Fruit fly (Drosophila melanogaster) whole organism, embryonic: Measurements from ENCODE around the gene CG9328.
A peak's percentile ranks its signal among the peaks of the same experiment; 100 is the strongest.

Source experiments
- Bteb2 ChIP-seq: fragments of 200-800 bp; sonication (Bioruptor generic); optimal IDR thresholded peaks from 2 replicates; lab custom pipeline; 2016; ENCODE audit warnings: missing biosample characterization, missing genetic modification characterization
- CG11093 ChIP-seq: fragments of 200-800 bp; sonication (Bioruptor generic); IDR thresholded peaks from 3 replicates; pipeline ENCODE4 v1.3.6; 2022; ENCODE audit warnings: missing biosample characterization, missing genetic modification characterization
- CG1233 ChIP-seq: fragments of 200-800 bp; sonication (Bioruptor generic); optimal IDR thresholded peaks from 4 replicates; lab custom pipeline; 2018; ENCODE audit warnings: missing biosample characterization, mild to moderate bottlenecking, missing genetic modification characterization
- CG13775 ChIP-seq: fragments of 200-800 bp; sonication (Bioruptor generic); optimal IDR thresholded peaks from 3 replicates; lab custom pipeline; 2017; ENCODE audit warnings: missing biosample characterization, mild to moderate bottlenecking, missing genetic modification characterization
- CG14667 ChIP-seq: fragments of 200-800 bp; sonication (Bioruptor generic); IDR thresholded peaks from 2 replicates; pipeline ENCODE4 v1.3.6; 2022; ENCODE audit warnings: missing biosample characterization, missing genetic modification characterization
- CG17802 ChIP-seq: fragments of 200-800 bp; sonication (Bioruptor generic); optimal IDR thresholded peaks from 2 replicates; lab custom pipeline; 2018; ENCODE audit warnings: missing biosample characterization, mild to moderate bottlenecking, missing genetic modification characterization, moderate library complexity
- CG18262 ChIP-seq: fragments of 200-800 bp; optimal IDR thresholded peaks from 3 replicates; lab custom pipeline; 2019; ENCODE audit warnings: missing biosample characterization, mild to moderate bottlenecking, missing genetic modification characterization, moderate library complexity
- CG2678 ChIP-seq: fragments of 200-800 bp; sonication (Bioruptor generic); optimal IDR thresholded peaks from 3 replicates; lab custom pipeline; 2019; ENCODE audit warnings: missing biosample characterization, mild to moderate bottlenecking, missing genetic modification characterization, moderate library complexity
- CG3065 ChIP-seq: fragments of 200-800 bp; sonication (Bioruptor generic); optimal IDR thresholded peaks from 2 replicates; lab custom pipeline; 2016; ENCODE audit warnings: missing biosample characterization, missing genetic modification characterization
- CG31388 ChIP-seq: fragments of 200-800 bp; sonication (Bioruptor generic); optimal IDR thresholded peaks from 2 replicates; lab custom pipeline; 2016; ENCODE audit warnings: missing biosample characterization, missing genetic modification characterization
- CG32767 ChIP-seq: fragments of 200-800 bp; sonication (Bioruptor generic); IDR thresholded peaks from 2 replicates; pipeline ENCODE4 v1.3.6; 2022; ENCODE audit warnings: missing biosample characterization, missing genetic modification characterization
- CG4360 ChIP-seq: fragments of 200-800 bp; sonication (Bioruptor generic); IDR thresholded peaks from 2 replicates; pipeline ENCODE4 v1.3.6; 2022; ENCODE audit warnings: missing biosample characterization, missing genetic modification characterization
- CG4820 ChIP-seq: fragments of 200-800 bp; sonication (Bioruptor generic); optimal IDR thresholded peaks from 3 replicates; lab custom pipeline; 2016; ENCODE audit warnings: missing biosample characterization, missing genetic modification characterization
- CG6254 ChIP-seq: fragments of 200-800 bp; sonication (Bioruptor generic); optimal IDR thresholded peaks from 3 replicates; lab custom pipeline; 2017; ENCODE audit warnings: mild to moderate bottlenecking, missing biosample characterization, missing genetic modification reagents, missing genetic modification characterization
- CG6791 ChIP-seq: fragments of 200-800 bp; sonication (Bioruptor generic); IDR thresholded peaks from 3 replicates; pipeline ENCODE4 v1.3.6; 2022; ENCODE audit warnings: missing biosample characterization, missing genetic modification characterization; ENCODE audit not compliant: partially characterized antibody
- CG6854 ChIP-seq: fragments of 200-800 bp; sonication (Bioruptor generic); optimal IDR thresholded peaks from 3 replicates; lab custom pipeline; 2017; ENCODE audit warnings: missing biosample characterization, mild to moderate bottlenecking, missing genetic modification characterization
- Chrac-16 ChIP-seq: fragments of 200-800 bp; sonication (Bioruptor generic); optimal IDR thresholded peaks from 3 replicates; lab custom pipeline; 2016; ENCODE audit warnings: missing biosample characterization, missing genetic modification characterization
- CkIIα-i1 ChIP-seq: fragments of 200-800 bp; sonication (Bioruptor generic); IDR thresholded peaks from 2 replicates; pipeline ENCODE4 v1.3.6; 2022; ENCODE audit warnings: missing biosample characterization, missing genetic modification characterization
- Dip3 ChIP-seq: fragments of 200-800 bp; sonication (Bioruptor generic); optimal IDR thresholded peaks from 3 replicates; lab custom pipeline; 2016; ENCODE audit warnings: missing biosample characterization, missing genetic modification characterization
- Elba2 ChIP-seq: fragments of 200-800 bp; sonication (Bioruptor generic); optimal IDR thresholded peaks from 3 replicates; lab custom pipeline; 2016; ENCODE audit warnings: missing biosample characterization, missing genetic modification characterization
- Fer3 ChIP-seq: fragments of 200-800 bp; sonication (Bioruptor generic); optimal IDR thresholded peaks from 2 replicates; lab custom pipeline; 2018; ENCODE audit warnings: missing biosample characterization, mild to moderate bottlenecking, missing genetic modification characterization, moderate library complexity
- H15 ChIP-seq: fragments of 200-800 bp; sonication (Bioruptor generic); IDR thresholded peaks from 3 replicates; pipeline ENCODE4 v1.3.6; 2022; ENCODE audit warnings: missing biosample characterization, missing genetic modification characterization
- Hmr ChIP-seq: fragments of 200-800 bp; sonication (Bioruptor generic); optimal IDR thresholded peaks from 3 replicates; lab custom pipeline; 2017; ENCODE audit warnings: mild to moderate bottlenecking, missing biosample characterization, missing genetic modification reagents, missing genetic modification characterization
- Hr78 ChIP-seq, 2 experiments: fragments of 200-800 bp in 1 of 2; fragments of >200 bp in 1 of 2; sonication (Bioruptor generic) in 1 of 2; optimal IDR thresholded peaks; 2 replicates each; lab custom pipeline; 2017 to 2019; ENCODE audit warnings: missing biosample characterization in 2 of 2, missing genetic modification characterization in 2 of 2, mild to moderate bottlenecking in 1 of 2, moderate library complexity in 1 of 2
- Lim3 ChIP-seq: fragments of 200-800 bp; sonication (Bioruptor generic); IDR thresholded peaks from 2 replicates; pipeline ENCODE4 v1.3.6; 2022; ENCODE audit warnings: missing biosample characterization, missing genetic modification characterization
- Max ChIP-seq: fragments of 200-800 bp; sonication (Bioruptor generic); optimal IDR thresholded peaks from 2 replicates; lab custom pipeline; 2016; ENCODE audit warnings: missing biosample characterization, mild to moderate bottlenecking, missing genetic modification characterization
- Side ChIP-seq: fragments of 200-800 bp; sonication (Bioruptor generic); optimal IDR thresholded peaks from 2 replicates; lab custom pipeline; 2016; ENCODE audit warnings: missing biosample characterization, missing genetic modification characterization
- Sox102F ChIP-seq: fragments of 200-800 bp; sonication (Bioruptor generic); optimal IDR thresholded peaks from 2 replicates; lab custom pipeline; 2018; ENCODE audit warnings: missing biosample characterization, mild to moderate bottlenecking, missing genetic modification characterization, moderate library complexity
- ab ChIP-seq: fragments of 200-800 bp; sonication (Bioruptor generic); optimal IDR thresholded peaks from 2 replicates; lab custom pipeline; 2016; ENCODE audit warnings: missing biosample characterization, missing genetic modification characterization
- ap ChIP-seq: fragments of 200-800 bp; sonication (Bioruptor generic); IDR thresholded peaks from 2 replicates; pipeline ENCODE4 v1.3.6; 2022; ENCODE audit warnings: missing biosample characterization, missing genetic modification characterization
- br ChIP-seq: fragments of >200 bp; optimal IDR thresholded peaks from 2 replicates; lab custom pipeline; 2017
- crc ChIP-seq: fragments of 200-800 bp; sonication (Bioruptor generic); optimal IDR thresholded peaks from 2 replicates; lab custom pipeline; 2016; ENCODE audit warnings: missing biosample characterization, missing genetic modification characterization
- crol ChIP-seq: fragments of 200-800 bp; sonication (Bioruptor generic); IDR thresholded peaks from 2 replicates; pipeline ENCODE4 v1.3.6; 2022; ENCODE audit warnings: missing biosample characterization, missing genetic modification characterization
- crp ChIP-seq, 2 experiments: fragments of 200-800 bp; sonication (Bioruptor generic); optimal IDR thresholded peaks; 2 replicates in 1 of 2; 3 replicates in 1 of 2; lab custom pipeline; 2017; ENCODE audit warnings: missing biosample characterization in 2 of 2, missing genetic modification characterization in 2 of 2, mild to moderate bottlenecking in 1 of 2, moderate library complexity in 1 of 2
- dimm ChIP-seq: fragments of 200-800 bp; sonication (Bioruptor generic); IDR thresholded peaks from 2 replicates; pipeline ENCODE4 v1.3.6; 2022; ENCODE audit warnings: missing biosample characterization, missing genetic modification characterization
- dysf ChIP-seq: fragments of 200-800 bp; sonication (Bioruptor generic); IDR thresholded peaks from 3 replicates; pipeline ENCODE4 v1.3.6; 2022; ENCODE audit warnings: missing biosample characterization, missing genetic modification characterization
- grau ChIP-seq: fragments of 200-800 bp; optimal IDR thresholded peaks from 3 replicates; lab custom pipeline; 2019; ENCODE audit warnings: missing biosample characterization, mild to moderate bottlenecking, missing genetic modification characterization, moderate library complexity
- hkb ChIP-seq, 2 experiments: fragments of 200-800 bp in 1 of 2; fragments of >200 bp in 1 of 2; sonication (Bioruptor generic) in 1 of 2; IDR thresholded peaks in 1 of 2; optimal IDR thresholded peaks in 1 of 2; 2 replicates each; pipeline versions ENCODE4 v1.3.6 to Lab custom; 2017 to 2022; ENCODE audit warnings: missing biosample characterization in 1 of 2, missing genetic modification characterization in 1 of 2
- inv ChIP-seq: fragments of 200-800 bp; sonication (Bioruptor generic); IDR thresholded peaks from 2 replicates; pipeline ENCODE4 v1.3.6; 2022; ENCODE audit warnings: missing biosample characterization, missing genetic modification characterization; ENCODE audit not compliant: partially characterized antibody
- mam ChIP-seq: fragments of 200-800 bp; sonication (Bioruptor generic); optimal IDR thresholded peaks from 3 replicates; lab custom pipeline; 2016; ENCODE audit warnings: missing biosample characterization, missing genetic modification characterization
- mirr ChIP-seq: fragments of 200-800 bp; sonication (Bioruptor generic); optimal IDR thresholded peaks from 3 replicates; lab custom pipeline; 2018; ENCODE audit warnings: missing biosample characterization, mild to moderate bottlenecking, missing genetic modification characterization
- nerfin-1 ChIP-seq: fragments of 200-800 bp; sonication (Bioruptor generic); optimal IDR thresholded peaks from 3 replicates; lab custom pipeline; 2019; ENCODE audit warnings: missing biosample characterization, mild to moderate bottlenecking, missing genetic modification characterization, moderate library complexity
- nerfin-2 ChIP-seq: fragments of 200-800 bp; sonication (Bioruptor generic); IDR thresholded peaks from 2 replicates; pipeline ENCODE4 v1.3.6; 2022; ENCODE audit warnings: missing biosample characterization, missing genetic modification characterization; ENCODE audit not compliant: partially characterized antibody
- pho ChIP-seq: fragments of 200-800 bp; sonication (Bioruptor generic); optimal IDR thresholded peaks from 2 replicates; lab custom pipeline; 2016; ENCODE audit warnings: missing biosample characterization, missing genetic modification characterization
- sc ChIP-seq, 3 experiments: fragments of >200 bp in 2 of 3; fragments of 200-800 bp in 1 of 3; sonication (Bioruptor generic) in 1 of 3; optimal IDR thresholded peaks; 2 replicates in 2 of 3; 3 replicates in 1 of 3; lab custom pipeline; 2017; ENCODE audit warnings: mild to moderate bottlenecking in 1 of 3, missing biosample characterization in 1 of 3, missing genetic modification characterization in 1 of 3, missing genetic modification reagents in 1 of 3
- sens-2 ChIP-seq: fragments of 200-800 bp; sonication (Bioruptor generic); IDR thresholded peaks from 2 replicates; pipeline ENCODE4 v1.3.6; 2022; ENCODE audit warnings: missing biosample characterization, missing genetic modification characterization
- sob ChIP-seq: fragments of 200-800 bp; sonication (Bioruptor generic); IDR thresholded peaks from 2 replicates; pipeline ENCODE4 v1.3.6; 2022; ENCODE audit warnings: missing biosample characterization, missing genetic modification characterization
- tgo ChIP-seq: fragments of 200-800 bp; sonication (Bioruptor generic); IDR thresholded peaks from 3 replicates; pipeline ENCODE4 v1.3.6; 2022; ENCODE audit warnings: missing biosample characterization, missing genetic modification characterization
- zen2 ChIP-seq: fragments of 200-800 bp; sonication (Bioruptor generic); IDR thresholded peaks from 3 replicates; pipeline ENCODE4 v1.3.6; 2022; ENCODE audit warnings: missing biosample characterization, missing genetic modification characterization; ENCODE audit not compliant: partially characterized antibody

Gene CG9328

DNA sequence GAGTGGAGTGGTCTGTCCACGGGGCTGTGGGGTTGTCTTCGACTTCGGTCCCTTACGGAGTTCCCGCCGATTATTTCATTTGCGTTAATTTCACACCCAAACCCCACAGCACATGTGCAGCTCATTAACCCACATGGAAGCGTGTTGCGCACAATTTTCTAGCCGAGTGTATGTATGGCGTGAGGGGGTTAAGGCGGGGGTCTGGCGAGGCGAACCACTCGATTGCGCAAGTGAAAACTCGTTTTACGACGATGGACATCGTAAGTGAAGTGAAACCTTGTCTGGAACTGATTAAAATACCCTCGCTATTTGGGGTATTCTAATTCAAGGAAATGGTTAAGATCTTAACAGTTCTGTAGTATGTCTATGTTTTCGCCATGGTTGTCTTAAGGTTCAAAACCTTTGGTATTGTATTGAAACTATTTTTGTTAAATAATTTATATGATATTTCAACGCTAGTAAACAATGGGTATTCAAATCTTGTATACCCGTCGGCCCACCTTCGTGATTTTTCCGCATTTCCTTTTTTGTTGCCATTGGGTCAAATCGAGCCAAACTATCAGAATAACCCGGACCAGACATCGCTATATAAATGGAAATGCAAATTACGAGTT, 13.6 kb downstream of the CG9328 start (continued):
- TF ChIP-seq mam (GFP tag; lab: Kevin White, UChicago) (no peak), CG3065 (no peak), Lim3 (GFP tag; lab: Robert Waterston, UW) (no peak), CG31388 (GFP tag; lab: Kevin White, UChicago) (no peak), hkb (optimal IDR thresholded peaks at IDR 0.05; lab: Kevin White, UChicago) (no peak), hkb (GFP tag; IDR thresholded peaks at IDR 0.05; lab: Robert Waterston, UW) (peak; percentile 72), mirr (GFP tag; lab: Kevin White, UChicago) (no peak), sob (GFP tag; lab: Robert Waterston, UW) (no peak), CkIIα-i1 (GFP tag; lab: Robert Waterston, UW) (no peak), CG4360 (GFP tag; lab: Robert Waterston, UW) (no peak), sc (optimal IDR thresholded peaks at IDR 0.05; lab: Kevin White, UChicago) (no peak), sc (GFP tag; optimal IDR thresholded peaks at IDR 0.05; lab: Kevin White, UChicago) (peak; percentile 0), dysf (GFP tag; lab: Robert Waterston, UW) (peak; percentile 50; the same call in 1 of the 3 replicates), CG13775 (GFP tag; lab: Kevin White, UChicago) (no peak), Fer3 (tag; lab: Kevin White, UChicago) (peak; percentile 41), crp (GFP tag; optimal IDR thresholded peaks at IDR 0.05; lab: Kevin White, UChicago) (no peak), Bteb2 (GFP tag; lab: Kevin White, UChicago) (no peak), ap (peak; percentile 54; the same call in 1 of the 2 replicates), CG1233 (no peak), CG17802 (tag; lab: Kevin White, UChicago) (no peak), Sox102F (GFP tag; lab: Kevin White, UChicago) (peak; percentile 79), nerfin-1 (tag; lab: Kevin White, UChicago) (no peak), Dip3 (GFP tag; lab: Kevin White, UChicago) (no peak), zen2 (GFP tag; lab: Robert Waterston, UW) (no peak), CG4820 (GFP tag; lab: Kevin White, UChicago) (peak; percentile 41), Chrac-16 (peak; percentile 15), Side (GFP tag; lab: Kevin White, UChicago) (no peak), Hr78 (GFP tag; optimal IDR thresholded peaks at IDR 0.05; lab: Kevin White, UChicago) (peak in 1 of 2 experiments; percentile 50), dimm (GFP tag; lab: Robert Waterston, UW) (peak; percentile 31; the same call in 1 of the 2 replicates), CG32767 (GFP tag; lab: Robert Waterston, UW) (no peak; the same call in none of the 2 replicates), Hmr (GFP tag; lab: Kevin White, UChicago) (peak; percentile 42), CG2678 (tag; lab: Kevin White, UChicago) (peak; percentile 66), CG6854 (no peak), CG14667 (GFP tag; lab: Robert Waterston, UW) (0 out of 2 replicates have a peak, but pooled peaks have one; percentile 30), CG6254 (GFP tag; lab: Kevin White, UChicago) (no peak), nerfin-2 (GFP tag; lab: Robert Waterston, UW) (no peak), inv (GFP tag; lab: Robert Waterston, UW) (no peak), H15 (peak; percentile 60; the same call in 2 of the 3 replicates), sens-2 (GFP tag; lab: Robert Waterston, UW) (no peak), Max (GFP tag; lab: Kevin White, UChicago) (no peak), ab (GFP tag; lab: Kevin White, UChicago) (no peak), grau (tag; lab: Kevin White, UChicago) (peak; percentile 62), Elba2 (GFP tag; lab: Kevin White, UChicago) (no peak), br (lab: Kevin White, UChicago) (no peak), CG11093 (GFP tag; lab: Robert Waterston, UW) (peak; percentile 36; the same call in 1 of the 3 replicates), CG18262 (tag; lab: Kevin White, UChicago) (peak; percentile 55), pho (GFP tag; lab: Kevin White, UChicago) (no peak), CG6791 (GFP tag; lab: Robert Waterston, UW) (no peak), crol (GFP tag; lab: Robert Waterston, UW) (peak; percentile 82), crc (GFP tag; lab: Kevin White, UChicago) (no peak), tgo (GFP tag; lab: Robert Waterston, UW) (peak; percentile 17; the same call in 1 of the 3 replicates)
